Fruit fly (Drosophila melanogaster): Measurements from ENCODE around the gene CG32576.
A peak's percentile ranks its signal among the peaks of the same experiment; 100 is the strongest.

CG32576 gene

dm6 chrX:16332615-16333288 lies 44.4 kb upstream of the CG32576 start (continued):
- peak; percentile 46 for TF ChIP-seq stwl (tag; optimal IDR thresholded peaks at IDR 0.05)
- peak; percentile 64 for TF ChIP-seq CG10321 (GFP tag; IDR thresholded peaks at IDR 0.05)
- TF ChIP-seq CG10543 (GFP tag; optimal IDR thresholded peaks at IDR 0.05): peak; percentile 98
- peak; percentile 60 for TF ChIP-seq GATAe (GFP tag; conservative IDR thresholded peaks at IDR 0.05)
- no peak for TF ChIP-seq Dll (GFP tag; IDR thresholded peaks at IDR 0.05; ENCODE audit: partially characterized antibody)
- TF ChIP-seq tup (GFP tag; optimal IDR thresholded peaks at IDR 0.05): peak; percentile 84
- peak; percentile 80; the same call in 1 of the 2 replicates for TF ChIP-seq sim (GFP tag; IDR thresholded peaks at IDR 0.05)
- TF ChIP-seq h (optimal IDR thresholded peaks at IDR 0.05): no peak
- TF ChIP-seq CG15514 (GFP tag; optimal IDR thresholded peaks at IDR 0.05): peak; percentile 89
- TF ChIP-seq CG11456 (GFP tag; IDR thresholded peaks at IDR 0.05): peak; percentile 87
- TF ChIP-seq esg (GFP tag; conservative IDR thresholded peaks at IDR 0.05): peak; percentile 90
- peak; percentile 71 for TF ChIP-seq CG14965 (GFP tag; optimal IDR thresholded peaks at IDR 0.05; ENCODE audit: borderline replicate concordance)
- TF ChIP-seq CG2889 (GFP tag; IDR thresholded peaks at IDR 0.05): peak; percentile 80
- TF ChIP-seq psq (GFP tag; optimal IDR thresholded peaks at IDR 0.05): peak; percentile 76
- TF ChIP-seq CG18599 (GFP tag; optimal IDR thresholded peaks at IDR 0.05): peak; percentile 97
- TF ChIP-seq CG6654 (GFP tag; optimal IDR thresholded peaks at IDR 0.05): peak; percentile 86
- TF ChIP-seq sens-2 (GFP tag; IDR thresholded peaks at IDR 0.05): peak; percentile 82
- TF ChIP-seq B-H2 (GFP tag; optimal IDR thresholded peaks at IDR 0.05): peak; percentile 94
- TF ChIP-seq CTCF (GFP tag; optimal IDR thresholded peaks at IDR 0.05): peak; percentile 67
- peak; percentile 91 for TF ChIP-seq her (GFP tag; optimal IDR thresholded peaks at IDR 0.05)
- TF ChIP-seq CG18619 (GFP tag; optimal IDR thresholded peaks at IDR 0.05): peak; percentile 97
- TF ChIP-seq CG5180 (GFP tag; optimal IDR thresholded peaks at IDR 0.05): peak; percentile 91
- peak; percentile 96 for TF ChIP-seq HHEX (GFP tag; optimal IDR thresholded peaks at IDR 0.05)
- peak; percentile 82 for TF ChIP-seq CG17186 (GFP tag; optimal IDR thresholded peaks at IDR 0.05)
- TF ChIP-seq pzg (GFP tag; optimal IDR thresholded peaks at IDR 0.05): peak; percentile 19
- TF ChIP-seq CG11695 (GFP tag; IDR thresholded peaks at IDR 0.05): peak; percentile 97

dm6 chrX:16331562-16332233 lies 43.4 kb upstream of the CG32576 start:
- TF ChIP-seq CG9932 (GFP tag; IDR thresholded peaks at IDR 0.05): peak; percentile 69
- TF ChIP-seq Med (GFP tag): peak; percentile 60
- TF ChIP-seq hth (optimal IDR thresholded peaks at IDR 0.05): no peak
- no peak for TF ChIP-seq rib (GFP tag; IDR thresholded peaks at IDR 0.05)
- TF ChIP-seq kni (GFP tag; optimal IDR thresholded peaks at IDR 0.05): peak; percentile 14
- TF ChIP-seq CG34422 (GFP tag; IDR thresholded peaks at IDR 0.05): 0 out of 3 replicates have a peak, but pooled peaks have one; percentile 36
- peak; percentile 89 for TF ChIP-seq Opbp (GFP tag; IDR thresholded peaks at IDR 0.05; ENCODE audit: partially characterized antibody)
- TF ChIP-seq MESR4 (GFP tag; optimal IDR thresholded peaks at IDR 0.05): peak; percentile 63
- peak; percentile 89 for TF ChIP-seq Bgb (GFP tag; IDR thresholded peaks at IDR 0.05; ENCODE audit: partially characterized antibody)
- TF ChIP-seq CG14710 (tag; optimal IDR thresholded peaks at IDR 0.05): peak; percentile 10
- TF ChIP-seq stwl (tag; optimal IDR thresholded peaks at IDR 0.05): peak; percentile 15
- TF ChIP-seq crp (GFP tag; optimal IDR thresholded peaks at IDR 0.05): peak in 1 of 2 experiments; percentile 8
- peak; percentile 68 for TF ChIP-seq HLH4C (GFP tag; IDR thresholded peaks at IDR 0.05; ENCODE audit: partially characterized antibody)
- peak; percentile 24 for TF ChIP-seq B-H2 (GFP tag; optimal IDR thresholded peaks at IDR 0.05)
- no peak for TF ChIP-seq CG11696 (GFP tag; IDR thresholded peaks at IDR 0.05)
- peak; percentile 84 for TF ChIP-seq CG13287 (GFP tag; IDR thresholded peaks at IDR 0.05; ENCODE audit: partially characterized antibody)
- TF ChIP-seq tna (GFP tag; IDR thresholded peaks at IDR 0.05; ENCODE audit: partially characterized antibody): peak; percentile 57
- TF ChIP-seq YL-1 (GFP tag; optimal IDR thresholded peaks at IDR 0.05): peak; percentile 9
- peak; percentile 67 for TF ChIP-seq Rfx (GFP tag; IDR thresholded peaks at IDR 0.05)
- peak; percentile 24 for TF ChIP-seq CHES-1-like (GFP tag; optimal IDR thresholded peaks at IDR 0.05)
- peak; percentile 47 for TF ChIP-seq D (optimal IDR thresholded peaks at IDR 0.05)
- no peak for TF ChIP-seq D (GFP tag; optimal IDR thresholded peaks at IDR 0.05)
- TF ChIP-seq psq (GFP tag; optimal IDR thresholded peaks at IDR 0.05): no peak
- TF ChIP-seq Ets97D (GFP tag; optimal IDR thresholded peaks at IDR 0.05): peak; percentile 19
- no peak for TF ChIP-seq so (GFP tag; IDR thresholded peaks at IDR 0.05)
- no peak for TF ChIP-seq CG13123 (GFP tag; optimal IDR thresholded peaks at IDR 0.05)
